Fruit fly (Drosophila melanogaster): ENCODE measurements around the gene Inx2.

Inx2 gene

DNA sequence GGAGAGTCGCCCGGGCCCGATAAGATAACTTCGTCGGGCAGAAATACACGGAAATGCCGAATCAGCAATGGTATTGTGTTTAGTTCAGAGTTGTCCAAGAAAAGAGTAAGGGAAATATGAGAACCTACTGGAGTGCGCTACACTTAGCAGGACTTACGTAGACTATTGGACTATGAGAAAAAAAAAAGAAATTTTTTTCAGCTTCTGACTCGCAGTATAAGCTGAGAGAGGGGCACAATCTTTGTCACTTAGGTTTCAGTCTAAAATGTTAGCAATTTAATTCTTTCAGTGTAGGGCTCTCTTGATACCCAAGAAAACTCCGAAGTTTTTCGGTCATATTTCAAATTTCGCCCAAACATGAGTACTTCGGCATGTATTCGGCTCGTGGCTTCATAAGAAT, 4.7 kb upstream of the Inx2 start (continued):
- peak; percentile 8 for TF ChIP-seq CG6683 (GFP tag; optimal IDR thresholded peaks at IDR 0.05)
- peak; percentile 65 for TF ChIP-seq fd96Cb (tag; optimal IDR thresholded peaks at IDR 0.05)
- TF ChIP-seq bcd (GFP tag; optimal IDR thresholded peaks at IDR 0.05) = peak; percentile 73
- peak; percentile 34; the same call in 1 of the 2 replicates for TF ChIP-seq klu (GFP tag; IDR thresholded peaks at IDR 0.05)
- peak; percentile 65 for TF ChIP-seq pho (GFP tag; optimal IDR thresholded peaks at IDR 0.05)
- peak; percentile 51; the same call in 1 of the 3 replicates for TF ChIP-seq sr (GFP tag; IDR thresholded peaks at IDR 0.05)
- TF ChIP-seq CG1647 (GFP tag; optimal IDR thresholded peaks at IDR 0.05) = peak; percentile 44
- TF ChIP-seq CG16813 (GFP tag; IDR thresholded peaks at IDR 0.05; ENCODE audit: partially characterized antibody) = no peak
- TF ChIP-seq CG18599 (GFP tag; optimal IDR thresholded peaks at IDR 0.05) = peak; percentile 81
- TF ChIP-seq ac (GFP tag; optimal IDR thresholded peaks at IDR 0.05) = no peak
- TF ChIP-seq CG15514 (GFP tag; optimal IDR thresholded peaks at IDR 0.05) = peak; percentile 61
- TF ChIP-seq so (GFP tag; IDR thresholded peaks at IDR 0.05) = peak; percentile 77; the same call in 2 of the 3 replicates
- TF ChIP-seq oc (tag; optimal IDR thresholded peaks at IDR 0.05) = peak; percentile 10
- TF ChIP-seq Vsx1 (GFP tag; optimal IDR thresholded peaks at IDR 0.05) = no peak
- TF ChIP-seq CG12744 (GFP tag; optimal IDR thresholded peaks at IDR 0.05) = peak; percentile 26
- peak; percentile 66; the same call in 1 of the 2 replicates for TF ChIP-seq Taf1 (GFP tag; IDR thresholded peaks at IDR 0.05)
- TF ChIP-seq Dip2 (GFP tag; IDR thresholded peaks at IDR 0.05) = no peak
- TF ChIP-seq CG11398 (GFP tag; optimal IDR thresholded peaks at IDR 0.05) = peak; percentile 53
- TF ChIP-seq Chrac-16 (GFP tag; optimal IDR thresholded peaks at IDR 0.05) = peak; percentile 45
- TF ChIP-seq Stat92E (GFP tag; optimal IDR thresholded peaks at IDR 0.05) = no peak
- peak; percentile 35; the same call in 1 of the 2 replicates for TF ChIP-seq ro (GFP tag; IDR thresholded peaks at IDR 0.05)
- no peak for TF ChIP-seq sima (GFP tag; optimal IDR thresholded peaks at IDR 0.05)
- peak; percentile 77 for TF ChIP-seq GATAe (GFP tag; conservative IDR thresholded peaks at IDR 0.05)
- no peak for TF ChIP-seq aop (GFP tag; IDR thresholded peaks at IDR 0.05)
- peak; percentile 55 for TF ChIP-seq CG33213 (GFP tag; optimal IDR thresholded peaks at IDR 0.05)
- peak; percentile 56 for TF ChIP-seq CG17568 (GFP tag; optimal IDR thresholded peaks at IDR 0.05)
- peak; percentile 38 for TF ChIP-seq CG6654 (GFP tag; optimal IDR thresholded peaks at IDR 0.05)
- no peak for TF ChIP-seq CG8478 (optimal IDR thresholded peaks at IDR 0.05)
- TF ChIP-seq az2 (GFP tag; optimal IDR thresholded peaks at IDR 0.05) = peak; percentile 62
- peak; percentile 46 for TF ChIP-seq ewg (GFP tag; optimal IDR thresholded peaks at IDR 0.05)
- no peak for TF ChIP-seq Tbp (GFP tag; optimal IDR thresholded peaks at IDR 0.05)
- TF ChIP-seq chif (GFP tag; optimal IDR thresholded peaks at IDR 0.05) = peak; percentile 68 to 71
- TF ChIP-seq CG42726 (GFP tag; IDR thresholded peaks at IDR 0.05; ENCODE audit: partially characterized antibody) = no peak
- TF ChIP-seq CG14441 (GFP tag; IDR thresholded peaks at IDR 0.05) = peak; percentile 91
- TF ChIP-seq CG10147 (GFP tag; optimal IDR thresholded peaks at IDR 0.05) = peak; percentile 42
- peak; percentile 78 for TF ChIP-seq CG17359 (tag; optimal IDR thresholded peaks at IDR 0.05)
- TF ChIP-seq exex (tag; optimal IDR thresholded peaks at IDR 0.05) = peak; percentile 6
- no peak for TF ChIP-seq cg (GFP tag; optimal IDR thresholded peaks at IDR 0.05)
- peak; percentile 39 for TF ChIP-seq CG4617 (GFP tag; optimal IDR thresholded peaks at IDR 0.05; ENCODE audit: borderline replicate concordance)
- peak; percentile 31 for TF ChIP-seq Ssrp (tag; optimal IDR thresholded peaks at IDR 0.05)
- TF ChIP-seq wdn (GFP tag; IDR thresholded peaks at IDR 0.05) = peak; percentile 76
- peak; percentile 55 for TF ChIP-seq CG14667 (GFP tag; IDR thresholded peaks at IDR 0.05)
- TF ChIP-seq D19A (tag; optimal IDR thresholded peaks at IDR 0.05) = peak; percentile 25
- TF ChIP-seq crol (GFP tag; IDR thresholded peaks at IDR 0.05) = no peak
- TF ChIP-seq CG11695 (GFP tag; IDR thresholded peaks at IDR 0.05) = peak; percentile 74; the same call in 2 of the 3 replicates
- peak; percentile 86 for TF ChIP-seq CG34422 (GFP tag; IDR thresholded peaks at IDR 0.05)
- no peak for TF ChIP-seq mirr (GFP tag; optimal IDR thresholded peaks at IDR 0.05)
- peak; percentile 23 for TF ChIP-seq Hand (GFP tag; optimal IDR thresholded peaks at IDR 0.05)
- TF ChIP-seq Fer2 (tag; optimal IDR thresholded peaks at IDR 0.05) = peak; percentile 10
- peak; percentile 0 for TF ChIP-seq Lhr (GFP tag; optimal IDR thresholded peaks at IDR 0.05)
